Fruit fly (Drosophila melanogaster) whole organism, embryonic: ENCODE results near the gene CG3655.

Source experiments
- Mrtf ChIP-seq: fragments of 200-800 bp; sonication (Bioruptor generic); IDR thresholded peaks from 3 replicates; pipeline ENCODE4 v1.3.6; 2022; ENCODE audit warnings: missing biosample characterization, missing genetic modification characterization
- Oli ChIP-seq: fragments of 200-800 bp; sonication (Bioruptor generic); optimal IDR thresholded peaks from 2 replicates; lab custom pipeline; 2018; ENCODE audit warnings: missing biosample characterization, mild to moderate bottlenecking, missing genetic modification characterization, moderate library complexity

dm6 chrX:1094364-1094763, 40.3 kb downstream of the CG3655 start:
- TF ChIP-seq Mrtf: no peak
- no peak for TF ChIP-seq Oli
